Worm (Caenorhabditis elegans) whole organism, L4 larva: ENCODE results near the gene magu-2.
A peak's percentile ranks its signal among the peaks of the same experiment; 100 is the strongest.

ENCODE experiments used
- D1046.2 ChIP-seq: fragments of 200-800 bp; sonication (Bioruptor generic); IDR thresholded peaks from 2 replicates; pipeline ENCODE4 v1.3.6; 2022; ENCODE audit warnings: missing genetic modification characterization, missing compliant biosample characterization
- F10B5.3 ChIP-seq: sonication (generic microtip); optimal IDR thresholded peaks from 2 replicates; lab custom pipeline; 2016; ENCODE audit warnings: mild to moderate bottlenecking, missing genetic modification characterization, missing compliant biosample characterization
- F37D6.2 ChIP-seq: sonication (generic microtip); optimal IDR thresholded peaks from 2 replicates; lab custom pipeline; 2016; ENCODE audit warnings: mild to moderate bottlenecking, missing genetic modification characterization, missing compliant biosample characterization
- R02D3.7 ChIP-seq: fragments of 150-350 bp; sonication (generic microtip); optimal IDR thresholded peaks from 3 replicates; lab custom pipeline; 2014; ENCODE audit warnings: missing biosample characterization, missing genetic modification characterization
- T20F7.1 ChIP-seq: fragments of 200-800 bp; sonication (Bioruptor generic); optimal IDR thresholded peaks from 2 replicates; lab custom pipeline; 2018; ENCODE audit warnings: mild to moderate bottlenecking, missing genetic modification characterization, missing compliant biosample characterization
- Y75B8A.6 ChIP-seq: fragments of 200-800 bp; sonication (Bioruptor generic); IDR thresholded peaks from 2 replicates; pipeline ENCODE4 v1.3.6; 2022; ENCODE audit warnings: missing genetic modification reagents, missing genetic modification characterization, missing compliant biosample characterization
- ZK337.2 ChIP-seq: fragments of 200-800 bp; sonication (Bioruptor generic); IDR thresholded peaks from 2 replicates; pipeline ENCODE4 v1.3.6; 2022; ENCODE audit warnings: missing genetic modification reagents, missing genetic modification characterization, missing compliant biosample characterization
- ZK546.5 ChIP-seq, 2 experiments: sonication (generic microtip); optimal IDR thresholded peaks; 2 replicates each; lab custom pipeline; 2017; ENCODE audit warnings: missing biosample characterization in 2 of 2, missing genetic modification characterization in 2 of 2
- aly-2 ChIP-seq: sonication (generic microtip); optimal IDR thresholded peaks from 2 replicates; lab custom pipeline; 2018; ENCODE audit warnings: missing biosample characterization, missing genetic modification characterization
- ceh-28 ChIP-seq: fragments of 150-350 bp; optimal IDR thresholded peaks from 2 replicates; lab custom pipeline; 2014; ENCODE audit warnings: missing biosample characterization, missing genetic modification reagents, missing genetic modification characterization
- ces-1 ChIP-seq: fragments of 150-350 bp; sonication (generic microtip); optimal IDR thresholded peaks from 4 replicates; lab custom pipeline; 2014; ENCODE audit warnings: missing biosample characterization, missing genetic modification reagents, missing genetic modification characterization
- ctbp-1 ChIP-seq: fragments of 200-800 bp; sonication (Bioruptor generic); IDR thresholded peaks from 2 replicates; pipeline ENCODE4 v1.3.6; 2022; ENCODE audit warnings: missing genetic modification reagents, missing genetic modification characterization, missing compliant biosample characterization
- daf-12 ChIP-seq: fragments of 150-350 bp; optimal IDR thresholded peaks from 2 replicates; lab custom pipeline; 2014; ENCODE audit warnings: missing biosample characterization, missing genetic modification reagents, missing genetic modification characterization
- dmd-6 ChIP-seq: fragments of 200-800 bp; sonication (Bioruptor generic); IDR thresholded peaks from 2 replicates; pipeline ENCODE4 v1.3.6; 2022; ENCODE audit warnings: missing genetic modification reagents, missing genetic modification characterization, missing compliant biosample characterization
- dmd-8 ChIP-seq: fragments of 200-800 bp; sonication (Bioruptor generic); IDR thresholded peaks from 2 replicates; pipeline ENCODE4 v1.3.6; 2022; ENCODE audit warnings: missing genetic modification characterization, missing compliant biosample characterization
- dpl-1 ChIP-seq: fragments of 150-350 bp; optimal IDR thresholded peaks from 2 replicates; lab custom pipeline; 2014; ENCODE audit warnings: missing biosample characterization, missing genetic modification reagents, missing genetic modification characterization
- egl-27 ChIP-seq: sonication (generic microtip); optimal IDR thresholded peaks from 3 replicates; lab custom pipeline; 2017; ENCODE audit warnings: missing biosample characterization, missing genetic modification reagents, missing genetic modification characterization
- fkh-10 ChIP-seq: fragments of 150-350 bp; optimal IDR thresholded peaks from 2 replicates; lab custom pipeline; 2014; ENCODE audit warnings: missing biosample characterization, missing genetic modification reagents, missing genetic modification characterization
- gei-8 ChIP-seq: fragments of 200-800 bp; sonication (Bioruptor generic); optimal IDR thresholded peaks from 2 replicates; lab custom pipeline; 2018; ENCODE audit warnings: mild to moderate bottlenecking, missing genetic modification characterization, missing compliant biosample characterization
- hif-1 ChIP-seq, 2 experiments: sonication (generic microtip); optimal IDR thresholded peaks; 2 replicates each; lab custom pipeline; 2016 to 2017; ENCODE audit warnings: missing compliant biosample characterization in 2 of 2, missing genetic modification characterization in 2 of 2, missing genetic modification reagents in 2 of 2, missing genotype in 2 of 2, mild to moderate bottlenecking in 1 of 2
- hlh-30 ChIP-seq: sonication (generic microtip); optimal IDR thresholded peaks from 2 replicates; lab custom pipeline; 2017; ENCODE audit warnings: antibody characterized with exemption, mild to moderate bottlenecking, missing genetic modification characterization, missing compliant biosample characterization; ENCODE audit not compliant: insufficient read depth
- hmg-1.1 ChIP-seq: fragments of 200-800 bp; sonication (Bioruptor generic); IDR thresholded peaks from 2 replicates; pipeline ENCODE4 v1.3.6; 2022; ENCODE audit warnings: missing genetic modification reagents, missing genetic modification characterization, missing compliant biosample characterization
- jun-1 ChIP-seq: fragments of 150-350 bp; optimal IDR thresholded peaks from 2 replicates; lab custom pipeline; 2014; ENCODE audit warnings: missing biosample characterization, missing genetic modification reagents, missing genetic modification characterization
- lin-1 ChIP-seq: fragments of 200-800 bp; sonication (Bioruptor generic); IDR thresholded peaks from 2 replicates; pipeline ENCODE4 v1.3.6; 2022; ENCODE audit warnings: missing genetic modification reagents, missing genetic modification characterization, missing compliant biosample characterization
- lin-13 ChIP-seq: fragments of 150-350 bp; optimal IDR thresholded peaks from 2 replicates; lab custom pipeline; 2014; ENCODE audit warnings: missing biosample characterization, missing genetic modification reagents, missing genetic modification characterization
- lin-29 ChIP-seq: fragments of 200-800 bp; sonication (Bioruptor generic); IDR thresholded peaks from 2 replicates; pipeline ENCODE4 v1.3.6; 2022; ENCODE audit warnings: missing genetic modification reagents, missing genetic modification characterization, missing compliant biosample characterization
- lin-38 ChIP-seq: fragments of 200-800 bp; sonication (Bioruptor generic); IDR thresholded peaks from 2 replicates; pipeline ENCODE4 v1.3.6; 2022; ENCODE audit warnings: missing genetic modification reagents, missing genetic modification characterization, missing compliant biosample characterization
- lin-39 ChIP-seq: fragments of 150-350 bp; optimal IDR thresholded peaks from 2 replicates; lab custom pipeline; 2014; ENCODE audit warnings: missing biosample characterization, missing genetic modification reagents, missing genetic modification characterization
- madf-9 ChIP-seq: fragments of 200-800 bp; sonication (Bioruptor generic); conservative IDR thresholded peaks from 2 replicates; pipeline ENCODE4 v1.3.6; 2022; ENCODE audit warnings: missing genetic modification reagents, missing genetic modification characterization, missing compliant biosample characterization
- mdt-29 ChIP-seq: fragments of 200-800 bp; sonication (Bioruptor generic); IDR thresholded peaks from 2 replicates; pipeline ENCODE4 v1.3.6; 2022; ENCODE audit warnings: missing genetic modification reagents, missing genetic modification characterization, missing compliant biosample characterization
- mep-1 ChIP-seq: fragments of 150-350 bp; sonication (generic microtip); optimal IDR thresholded peaks from 3 replicates; lab custom pipeline; 2014; ENCODE audit warnings: missing biosample characterization, missing genetic modification characterization
- mes-2 ChIP-seq: sonication (generic microtip); optimal IDR thresholded peaks from 2 replicates; lab custom pipeline; 2016; ENCODE audit warnings: missing genotype, mild to moderate bottlenecking, missing genetic modification characterization, missing compliant biosample characterization; ENCODE audit not compliant: poor library complexity, severe bottlenecking
- mxl-2 ChIP-seq: fragments of 200-800 bp; sonication (Bioruptor generic); conservative IDR thresholded peaks from 2 replicates; pipeline ENCODE4 v1.3.6; 2022; ENCODE audit warnings: missing genetic modification reagents, missing genetic modification characterization, missing compliant biosample characterization
- mxl-3 ChIP-seq: fragments of 200-800 bp; sonication (Bioruptor generic); optimal IDR thresholded peaks from 2 replicates; lab custom pipeline; 2018; ENCODE audit warnings: mild to moderate bottlenecking, missing genetic modification characterization, missing compliant biosample characterization
- nhr-111 ChIP-seq: fragments of 200-800 bp; sonication (Bioruptor generic); optimal IDR thresholded peaks from 2 replicates; lab custom pipeline; 2018; ENCODE audit warnings: mild to moderate bottlenecking, missing genetic modification characterization, missing compliant biosample characterization
- nhr-237 ChIP-seq: sonication (generic microtip); optimal IDR thresholded peaks from 2 replicates; lab custom pipeline; 2017; ENCODE audit warnings: missing biosample characterization, missing genetic modification characterization
- nhr-48 ChIP-seq: sonication (generic microtip); optimal IDR thresholded peaks from 2 replicates; lab custom pipeline; 2016; ENCODE audit warnings: mild to moderate bottlenecking, missing genetic modification characterization, missing compliant biosample characterization
- nhr-76 ChIP-seq: fragments of 150-350 bp; optimal IDR thresholded peaks from 2 replicates; lab custom pipeline; 2014; ENCODE audit warnings: missing biosample characterization, missing genetic modification characterization
- nhr-77 ChIP-seq: fragments of 150-350 bp; optimal IDR thresholded peaks from 2 replicates; lab custom pipeline; 2014; ENCODE audit warnings: missing biosample characterization, missing genetic modification characterization
- pha-4 ChIP-seq, 2 experiments: fragments of 150-350 bp in 1 of 2; fragments of 200-800 bp in 1 of 2; sonication (Bioruptor generic) in 1 of 2; IDR thresholded peaks in 1 of 2; optimal IDR thresholded peaks in 1 of 2; 2 replicates each; pipeline versions ENCODE4 v1.3.6 to Lab custom; 2014 to 2022; ENCODE audit warnings: missing genetic modification characterization in 2 of 2, missing genetic modification reagents in 2 of 2, missing biosample characterization in 1 of 2, missing compliant biosample characterization in 1 of 2
- rbr-2 ChIP-seq: sonication (generic microtip); optimal IDR thresholded peaks from 2 replicates; lab custom pipeline; 2016; ENCODE audit warnings: missing genotype, missing genetic modification characterization, missing compliant biosample characterization
- skn-1 ChIP-seq: fragments of 150-350 bp; optimal IDR thresholded peaks from 2 replicates; lab custom pipeline; 2014; ENCODE audit warnings: missing biosample characterization, missing genetic modification characterization
- spr-1 ChIP-seq: sonication (generic microtip); optimal IDR thresholded peaks from 2 replicates; lab custom pipeline; 2016; ENCODE audit warnings: mild to moderate bottlenecking, missing genetic modification characterization, missing compliant biosample characterization
- tra-1 ChIP-seq: fragments of 200-800 bp; sonication (Bioruptor generic); IDR thresholded peaks from 2 replicates; pipeline ENCODE4 v1.3.6; 2022; ENCODE audit warnings: missing genetic modification reagents, missing genetic modification characterization, missing compliant biosample characterization
- unc-39 ChIP-seq: sonication (generic microtip); optimal IDR thresholded peaks from 2 replicates; lab custom pipeline; 2017; ENCODE audit warnings: missing biosample characterization, missing genetic modification characterization
- zfp-2 ChIP-seq: sonication (generic microtip); optimal IDR thresholded peaks from 2 replicates; lab custom pipeline; 2016; ENCODE audit warnings: mild to moderate bottlenecking, missing genetic modification characterization, missing compliant biosample characterization
- ztf-7 ChIP-seq: fragments of 150-350 bp; optimal IDR thresholded peaks from 2 replicates; lab custom pipeline; 2014; ENCODE audit warnings: missing biosample characterization, missing genetic modification characterization

Gene magu-2

DNA sequence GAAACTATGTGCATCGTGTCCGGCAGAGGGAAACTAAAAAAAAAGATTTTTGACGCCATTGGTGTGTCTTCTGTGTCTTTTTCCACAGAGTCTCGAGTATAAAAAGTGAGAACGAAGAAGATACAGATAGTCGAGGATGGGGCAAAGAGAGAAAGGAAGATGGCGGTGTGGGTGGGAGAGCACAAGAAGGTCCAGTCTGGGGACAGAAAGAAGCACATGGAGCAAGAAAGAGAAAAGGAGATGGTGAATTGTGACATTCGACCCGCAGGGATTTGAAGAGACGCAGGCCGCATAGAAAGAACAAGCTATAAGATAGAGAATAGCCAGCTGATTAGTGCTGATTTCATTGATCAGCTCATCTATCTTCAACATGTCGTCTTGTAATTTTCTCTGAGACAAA is 1.4 kb upstream of the magu-2 start (continued):
- TF ChIP-seq lin-29 (GFP tag; lab: Robert Waterston, UW): no peak
- TF ChIP-seq dmd-6 (GFP tag; lab: Robert Waterston, UW): 0 out of 2 replicates have a peak, but pooled peaks have one; percentile 14
- no peak for TF ChIP-seq aly-2 (tag; lab: Kevin White, UChicago)
- no peak for TF ChIP-seq nhr-237
- peak; percentile 56 for TF ChIP-seq hmg-1.1 (GFP tag; lab: Robert Waterston, UW)
- TF ChIP-seq zfp-2 (tag; lab: Kevin White, UChicago): no peak
- no peak for TF ChIP-seq skn-1 (tag; lab: Kevin White, UChicago)
- no peak for TF ChIP-seq R02D3.7 (tag; lab: Kevin White, UChicago)
- no peak for TF ChIP-seq egl-27 (tag; lab: Kevin White, UChicago)
- TF ChIP-seq unc-39: no peak
- TF ChIP-seq dpl-1: no peak
- no peak for TF ChIP-seq madf-9
- TF ChIP-seq nhr-48 (tag; lab: Kevin White, UChicago): no peak
- TF ChIP-seq ZK546.5 (tag; optimal IDR thresholded peaks at IDR 0.05; lab: Kevin White, UChicago): no peak
- TF ChIP-seq T20F7.1 (GFP tag; lab: Kevin White, UChicago): no peak
- TF ChIP-seq mdt-29 (GFP tag; lab: Robert Waterston, UW): no peak
- no peak for TF ChIP-seq lin-39 (tag; lab: Kevin White, UChicago)
- no peak for TF ChIP-seq ztf-7
- TF ChIP-seq lin-1: no peak
- TF ChIP-seq F10B5.3: no peak
- TF ChIP-seq ZK337.2 (GFP tag; lab: Robert Waterston, UW): 0 out of 2 replicates have a peak, but pooled peaks have one; percentile 65
- TF ChIP-seq nhr-111 (GFP tag; lab: Kevin White, UChicago): no peak
- no peak for TF ChIP-seq nhr-77 (tag; lab: Kevin White, UChicago)
- TF ChIP-seq rbr-2: no peak
- TF ChIP-seq nhr-76 (tag; lab: Kevin White, UChicago): no peak
- TF ChIP-seq dmd-8 (GFP tag; lab: Robert Waterston, UW): no peak
- no peak for TF ChIP-seq jun-1 (tag; lab: Kevin White, UChicago)
- no peak for TF ChIP-seq gei-8
- no peak for TF ChIP-seq fkh-10 (GFP tag; lab: Kevin White, UChicago)
- TF ChIP-seq spr-1 (tag; lab: Kevin White, UChicago): no peak
- TF ChIP-seq pha-4 (GFP tag; IDR thresholded peaks at IDR 0.05; lab: Robert Waterston, UW): no peak
- TF ChIP-seq pha-4 (tag; optimal IDR thresholded peaks at IDR 0.05; lab: Kevin White, UChicago): no peak
- TF ChIP-seq F37D6.2: no peak
- peak; percentile 56 for TF ChIP-seq hlh-30 (tag; lab: Kevin White, UChicago)
- no peak for TF ChIP-seq Y75B8A.6 (GFP tag; lab: Robert Waterston, UW)
- no peak for TF ChIP-seq ces-1 (GFP tag; lab: Kevin White, UChicago)
- no peak for TF ChIP-seq ceh-28 (tag; lab: Kevin White, UChicago)
- TF ChIP-seq mxl-3 (GFP tag; lab: Kevin White, UChicago): no peak
- no peak for TF ChIP-seq lin-13 (GFP tag; lab: Kevin White, UChicago)
- TF ChIP-seq daf-12: no peak
- TF ChIP-seq D1046.2 (GFP tag; lab: Robert Waterston, UW): 0 out of 2 replicates have a peak, but pooled peaks have one; percentile 22
- TF ChIP-seq ctbp-1: no peak
- no peak for TF ChIP-seq mxl-2 (GFP tag; lab: Robert Waterston, UW)
- no peak for TF ChIP-seq lin-38
- no peak for TF ChIP-seq mes-2 (tag; lab: Kevin White, UChicago)
- TF ChIP-seq tra-1 (GFP tag; lab: Robert Waterston, UW): no peak
- TF ChIP-seq mep-1 (tag; lab: Kevin White, UChicago): peak; percentile 11
- no peak for TF ChIP-seq hif-1 (tag; optimal IDR thresholded peaks at IDR 0.05; lab: Kevin White, UChicago)
